Worm (Caenorhabditis elegans): ENCODE measurements around the gene brc-1.

The brc-1 gene

DNA sequence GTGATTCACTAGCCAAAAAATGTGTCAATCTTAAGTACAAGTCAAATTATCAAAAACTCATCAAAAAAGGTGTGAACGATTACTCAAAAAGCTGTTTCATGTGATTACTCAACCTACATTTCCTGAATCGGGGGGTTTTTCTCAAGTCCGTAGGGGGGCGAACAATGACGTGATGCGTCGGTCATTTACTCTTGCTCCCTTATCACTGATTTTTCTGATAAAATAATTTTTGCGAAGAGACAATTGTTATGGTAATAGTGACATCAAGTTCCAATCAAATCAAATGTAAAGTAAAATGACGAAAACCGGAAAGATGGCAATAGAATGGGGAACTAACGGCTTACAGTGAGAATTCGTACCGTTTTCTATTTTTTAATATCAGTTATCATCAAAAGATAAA is 31.2 kb upstream of the brc-1 start (continued):
- TF ChIP-seq unc-39 (tag; optimal IDR thresholded peaks at IDR 0.05) (no peak), dmd-6 (GFP tag; IDR thresholded peaks at IDR 0.05) (peak; percentile 29; the same call in 1 of the 2 replicates), nhr-10 (tag; optimal IDR thresholded peaks at IDR 0.05) (no peak), F37D6.2 (tag; optimal IDR thresholded peaks at IDR 0.05) (no peak), ceh-44 (GFP tag; IDR thresholded peaks at IDR 0.05) (no peak), zip-11 (GFP tag; IDR thresholded peaks at IDR 0.05) (no peak), php-3 (GFP tag; IDR thresholded peaks at IDR 0.05) (no peak)

DNA sequence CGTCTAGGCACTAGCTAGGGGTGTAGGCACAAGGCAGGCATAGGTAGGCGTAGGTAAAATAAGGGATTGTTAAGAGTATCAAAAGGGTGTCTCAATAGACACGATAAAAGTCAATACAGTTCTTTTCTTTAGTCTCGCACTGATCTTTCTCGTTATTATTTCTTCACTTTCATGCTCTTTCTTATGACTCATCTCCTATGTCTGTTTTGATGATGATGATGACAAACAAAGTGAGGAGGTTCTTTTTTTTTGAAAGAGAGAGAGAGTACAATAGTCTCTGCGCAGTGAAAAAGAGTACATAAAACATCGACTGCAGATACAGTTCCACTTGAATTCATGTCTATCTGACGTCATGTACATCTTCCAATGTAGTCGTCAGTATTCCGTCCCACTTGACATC is 27.1 kb upstream of the brc-1 start:
- TF ChIP-seq saeg-2 (GFP tag; IDR thresholded peaks at IDR 0.05) = no peak
- TF ChIP-seq aha-1 (tag) = peak; percentile 77
- no peak for TF ChIP-seq zfp-2 (tag; optimal IDR thresholded peaks at IDR 0.05)
- peak; percentile 32 for TF ChIP-seq nhr-6 (tag; optimal IDR thresholded peaks at IDR 0.05)
- no peak for TF ChIP-seq vab-7 (GFP tag; IDR thresholded peaks at IDR 0.05)
- TF ChIP-seq madf-5 (GFP tag; IDR thresholded peaks at IDR 0.05) = no peak
- TF ChIP-seq dve-1 (tag; optimal IDR thresholded peaks at IDR 0.05; ENCODE audit: insufficient read depth) = peak; percentile 15
- no peak for TF ChIP-seq pha-4 (GFP tag; IDR thresholded peaks at IDR 0.05)
- peak; percentile 33 for TF ChIP-seq pha-4 (tag; optimal IDR thresholded peaks at IDR 0.05)
- no peak for TF ChIP-seq php-3 (GFP tag; IDR thresholded peaks at IDR 0.05)
- no peak for TF ChIP-seq lir-3 (tag; optimal IDR thresholded peaks at IDR 0.05)
- TF ChIP-seq daf-8 (GFP tag; IDR thresholded peaks at IDR 0.05) = no peak
- no peak for TF ChIP-seq rbr-2 (tag; optimal IDR thresholded peaks at IDR 0.05)

- TF ChIP-seq lin-13 (GFP tag; optimal IDR thresholded peaks at IDR 0.05) (peak; percentile 77), pha-4 (GFP tag; IDR thresholded peaks at IDR 0.05) (no peak), pha-4 (tag; optimal IDR thresholded peaks at IDR 0.05) (peak; percentile 13), dve-1 (tag; optimal IDR thresholded peaks at IDR 0.05; ENCODE audit: insufficient read depth) (peak; percentile 62), daf-16 (GFP tag; optimal IDR thresholded peaks at IDR 0.05) (no peak), daf-16 (tag; optimal IDR thresholded peaks at IDR 0.05) (peak; percentile 57), hlh-11 (tag; optimal IDR thresholded peaks at IDR 0.05) (peak; percentile 69), tag-97 (GFP tag; IDR thresholded peaks at IDR 0.05) (no peak), ces-1 (GFP tag; optimal IDR thresholded peaks at IDR 0.05) (no peak), pqm-1 (tag; optimal IDR thresholded peaks at IDR 0.05) (peak; percentile 77), nhr-28 (tag; optimal IDR thresholded peaks at IDR 0.05) (peak; percentile 91), mxl-3 (GFP tag; optimal IDR thresholded peaks at IDR 0.05) (no peak), nhr-77 (tag; optimal IDR thresholded peaks at IDR 0.05) (peak; percentile 78), lsy-2 (tag; optimal IDR thresholded peaks at IDR 0.05) (peak in 1 of 2 experiments; percentile 37), mes-2 (tag; optimal IDR thresholded peaks at IDR 0.05; ENCODE audit: poor library complexity, severe bottlenecking) (peak; percentile 28), mep-1 (tag; optimal IDR thresholded peaks at IDR 0.05) (peak; percentile 33), aha-1 (tag) (peak; percentile 2), nhr-6 (tag; optimal IDR thresholded peaks at IDR 0.05) (peak; percentile 44), dpl-1 (GFP tag; optimal IDR thresholded peaks at IDR 0.05) (peak; percentile 42), ama-1 (optimal IDR thresholded peaks at IDR 0.05) (no peak), dmd-6 (GFP tag; IDR thresholded peaks at IDR 0.05) (peak; percentile 41; the same call in 1 of the 2 replicates)
Observed at ce11 chrIII:3887586-3887985, 24.8 kb upstream of the brc-1 start.

DNA sequence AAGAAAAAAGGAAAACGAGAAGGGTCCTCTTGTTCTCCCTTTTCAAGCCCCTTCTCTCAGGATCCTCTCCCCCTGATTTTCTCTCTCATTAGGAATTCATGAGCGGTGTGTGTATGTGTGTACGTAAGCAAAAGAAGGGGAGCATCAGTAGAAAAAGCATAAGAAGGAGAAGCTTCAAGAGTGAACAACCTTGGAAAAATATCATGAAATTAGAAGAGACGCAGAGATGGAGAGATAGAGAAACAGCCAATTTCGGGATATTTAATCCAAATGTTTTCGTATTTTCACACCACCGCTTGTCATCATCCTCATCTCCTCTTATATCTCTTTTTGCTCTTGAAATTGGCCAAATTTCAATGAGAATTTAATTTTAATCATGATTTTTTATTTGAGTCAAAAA is 20.4 kb upstream of the brc-1 start:
- TF ChIP-seq ceh-44 (GFP tag; IDR thresholded peaks at IDR 0.05) (no peak), lin-15B (tag; optimal IDR thresholded peaks at IDR 0.05) (no peak), lin-38 (GFP tag; IDR thresholded peaks at IDR 0.05) (no peak), aha-1 (tag) (peak; percentile 7), cey-2 (tag; optimal IDR thresholded peaks at IDR 0.05; ENCODE audit: borderline replicate concordance, insufficient read depth) (no peak), unc-130 (GFP tag; optimal IDR thresholded peaks at IDR 0.05) (no peak), T20F7.1 (GFP tag; optimal IDR thresholded peaks at IDR 0.05) (no peak), ceh-62 (tag; optimal IDR thresholded peaks at IDR 0.05) (no peak)
